Fruit fly (Drosophila melanogaster) whole organism, embryonic: Measurements from ENCODE around the gene Tmhs.

ENCODE experiments used
- Atf6 ChIP-seq: fragments of 200-800 bp; sonication (Bioruptor generic); IDR thresholded peaks from 2 replicates; pipeline ENCODE4 v1.3.6; 2022; ENCODE audit warnings: missing biosample characterization, missing genetic modification characterization
- Bdp1 ChIP-seq: fragments of 200-800 bp; sonication (Bioruptor generic); optimal IDR thresholded peaks from 3 replicates; lab custom pipeline; 2016; ENCODE audit warnings: missing biosample characterization, missing genetic modification characterization
- CG11456 ChIP-seq: fragments of 200-800 bp; sonication (Bioruptor generic); IDR thresholded peaks from 3 replicates; pipeline ENCODE4 v1.3.6; 2022; ENCODE audit warnings: missing biosample characterization, missing genetic modification characterization
- CG14441 ChIP-seq: fragments of 200-800 bp; sonication (Bioruptor generic); IDR thresholded peaks from 2 replicates; pipeline ENCODE4 v1.3.6; 2022; ENCODE audit warnings: missing biosample characterization, missing genetic modification characterization
- CG15601 ChIP-seq: fragments of 200-800 bp; sonication (Bioruptor generic); optimal IDR thresholded peaks from 3 replicates; lab custom pipeline; 2019; ENCODE audit warnings: missing biosample characterization, mild to moderate bottlenecking, missing genetic modification characterization, moderate library complexity
- CG1832 ChIP-seq: fragments of 200-800 bp; sonication (Bioruptor generic); optimal IDR thresholded peaks from 2 replicates; lab custom pipeline; 2017; ENCODE audit warnings: missing biosample characterization, mild to moderate bottlenecking, missing genetic modification characterization, inconsistent platforms
- CG3847 ChIP-seq: fragments of 200-800 bp; sonication (Bioruptor generic); IDR thresholded peaks from 2 replicates; pipeline ENCODE4 v1.3.6; 2022; ENCODE audit warnings: missing biosample characterization, missing genetic modification characterization
- CG4360 ChIP-seq: fragments of 200-800 bp; sonication (Bioruptor generic); IDR thresholded peaks from 2 replicates; pipeline ENCODE4 v1.3.6; 2022; ENCODE audit warnings: missing biosample characterization, missing genetic modification characterization
- CG4404 ChIP-seq: fragments of 200-800 bp; sonication (Bioruptor generic); IDR thresholded peaks from 2 replicates; pipeline ENCODE4 v1.3.6; 2022; ENCODE audit warnings: missing biosample characterization, missing genetic modification characterization
- CG6689 ChIP-seq: fragments of 200-800 bp; sonication (Bioruptor generic); IDR thresholded peaks from 2 replicates; pipeline ENCODE4 v1.3.6; 2022; ENCODE audit warnings: missing biosample characterization, missing genetic modification characterization
- CG7987 ChIP-seq: fragments of 200-800 bp; sonication (Bioruptor generic); optimal IDR thresholded peaks from 2 replicates; lab custom pipeline; 2018; ENCODE audit warnings: missing biosample characterization, mild to moderate bottlenecking, missing genetic modification characterization, moderate library complexity
- CG9215 ChIP-seq: fragments of 200-800 bp; sonication (Bioruptor generic); IDR thresholded peaks from 2 replicates; pipeline ENCODE4 v1.3.6; 2022; ENCODE audit warnings: missing biosample characterization, missing genetic modification characterization
- CG9932 ChIP-seq: fragments of 200-800 bp; sonication (Bioruptor generic); IDR thresholded peaks from 2 replicates; pipeline ENCODE4 v1.3.6; 2022; ENCODE audit warnings: missing biosample characterization, missing genetic modification characterization
- D ChIP-seq, 2 experiments: fragments of 200-800 bp in 1 of 2; fragments of >200 bp in 1 of 2; sonication (Bioruptor generic) in 1 of 2; optimal IDR thresholded peaks; 2 replicates in 1 of 2; 3 replicates in 1 of 2; lab custom pipeline; 2017; ENCODE audit warnings: mild to moderate bottlenecking in 1 of 2, missing biosample characterization in 1 of 2, missing genetic modification characterization in 1 of 2, missing genetic modification reagents in 1 of 2
- Dbx ChIP-seq: fragments of 200-800 bp; sonication (Bioruptor generic); IDR thresholded peaks from 3 replicates; pipeline ENCODE4 v1.3.6; 2022; ENCODE audit warnings: missing biosample characterization, missing genetic modification characterization
- Deaf1 ChIP-seq: fragments of 200-800 bp; optimal IDR thresholded peaks from 3 replicates; lab custom pipeline; 2019; ENCODE audit warnings: missing biosample characterization, mild to moderate bottlenecking, missing genetic modification characterization, moderate library complexity
- GATAe ChIP-seq: fragments of 200-800 bp; sonication (Bioruptor generic); conservative IDR thresholded peaks from 2 replicates; pipeline ENCODE4 v1.3.6; 2022; ENCODE audit warnings: missing biosample characterization, missing genetic modification characterization
- Gug ChIP-seq: fragments of 200-800 bp; sonication (Bioruptor generic); IDR thresholded peaks from 4 replicates; pipeline ENCODE4 v1.3.6; 2022; ENCODE audit warnings: missing biosample characterization, missing genetic modification characterization
- Hand ChIP-seq: fragments of 200-800 bp; sonication (Bioruptor generic); optimal IDR thresholded peaks from 2 replicates; lab custom pipeline; 2017; ENCODE audit warnings: mild to moderate bottlenecking, missing biosample characterization, missing genetic modification reagents, missing genetic modification characterization
- Kr ChIP-seq: fragments of 200-800 bp; sonication (Bioruptor generic); optimal IDR thresholded peaks from 2 replicates; lab custom pipeline; 2017; ENCODE audit warnings: missing biosample characterization, mild to moderate bottlenecking, missing genetic modification characterization
- Ptx1 ChIP-seq: fragments of 200-800 bp; sonication (Bioruptor generic); IDR thresholded peaks from 2 replicates; pipeline ENCODE4 v1.3.6; 2022; ENCODE audit warnings: missing biosample characterization, missing genetic modification characterization
- Xrp1 ChIP-seq: fragments of 200-800 bp; sonication (Bioruptor generic); IDR thresholded peaks from 2 replicates; pipeline ENCODE4 v1.3.6; 2022; ENCODE audit warnings: missing biosample characterization, missing genetic modification characterization
- ase ChIP-seq: fragments of 200-800 bp; sonication (Bioruptor generic); IDR thresholded peaks from 3 replicates; pipeline ENCODE4 v1.3.6; 2022; ENCODE audit warnings: missing biosample characterization, missing genetic modification characterization
- da ChIP-seq: fragments of 200-800 bp; sonication (Bioruptor generic); optimal IDR thresholded peaks from 2 replicates; lab custom pipeline; 2016; ENCODE audit warnings: missing biosample characterization, missing genetic modification characterization
- gsb-n ChIP-seq: fragments of 200-800 bp; sonication (Bioruptor generic); optimal IDR thresholded peaks from 3 replicates; lab custom pipeline; 2018; ENCODE audit warnings: missing biosample characterization, mild to moderate bottlenecking, missing genetic modification characterization
- ind ChIP-seq: fragments of 200-800 bp; sonication (Bioruptor generic); optimal IDR thresholded peaks from 3 replicates; lab custom pipeline; 2016; ENCODE audit warnings: missing biosample characterization, missing genetic modification characterization
- prd ChIP-seq, 3 experiments: fragments of >200 bp in 2 of 3; fragments of 200-800 bp in 1 of 3; sonication (Bioruptor generic) in 1 of 3; optimal IDR thresholded peaks in 2 of 3; IDR thresholded peaks in 1 of 3; 2 replicates in 2 of 3; 3 replicates in 1 of 3; pipeline versions ENCODE4 v1.3.6 to Lab custom; 2017 to 2022; ENCODE audit warnings: missing biosample characterization in 1 of 3, missing genetic modification characterization in 1 of 3
- pros ChIP-seq: fragments of 200-800 bp; sonication (Bioruptor generic); optimal IDR thresholded peaks from 3 replicates; lab custom pipeline; 2019; ENCODE audit warnings: missing biosample characterization, mild to moderate bottlenecking, missing genetic modification characterization, moderate library complexity
- sisA ChIP-seq: fragments of 200-800 bp; sonication (Bioruptor generic); IDR thresholded peaks from 2 replicates; pipeline ENCODE4 v1.3.6; 2022; ENCODE audit warnings: missing biosample characterization, missing genetic modification characterization
- slbo ChIP-seq: fragments of 200-800 bp; sonication (Bioruptor generic); IDR thresholded peaks from 2 replicates; pipeline ENCODE4 v1.3.6; 2022; ENCODE audit warnings: missing biosample characterization, missing genetic modification characterization
- sqz ChIP-seq: fragments of 200-800 bp; sonication (Bioruptor generic); optimal IDR thresholded peaks from 3 replicates; lab custom pipeline; 2018; ENCODE audit warnings: missing biosample characterization, mild to moderate bottlenecking, missing genetic modification characterization
- tgo ChIP-seq: fragments of 200-800 bp; sonication (Bioruptor generic); IDR thresholded peaks from 3 replicates; pipeline ENCODE4 v1.3.6; 2022; ENCODE audit warnings: missing biosample characterization, missing genetic modification characterization
- tll ChIP-seq, 2 experiments: fragments of 200-800 bp in 1 of 2; fragments of >200 bp in 1 of 2; sonication (Bioruptor generic) in 1 of 2; optimal IDR thresholded peaks; 2 replicates each; lab custom pipeline; 2017 to 2019; ENCODE audit warnings: missing biosample characterization in 2 of 2, missing genetic modification characterization in 2 of 2, mild to moderate bottlenecking in 1 of 2, moderate library complexity in 1 of 2
- tna ChIP-seq: fragments of 200-800 bp; sonication (Bioruptor generic); IDR thresholded peaks from 2 replicates; pipeline ENCODE4 v1.3.6; 2022; ENCODE audit warnings: missing biosample characterization, missing genetic modification characterization; ENCODE audit not compliant: partially characterized antibody
- yki ChIP-seq: fragments of >200 bp; optimal IDR thresholded peaks from 3 replicates; lab custom pipeline; 2018
- zf30C ChIP-seq: fragments of 200-800 bp; sonication (Bioruptor generic); optimal IDR thresholded peaks from 3 replicates; lab custom pipeline; 2018; ENCODE audit warnings: missing biosample characterization, mild to moderate bottlenecking, missing genetic modification characterization

Gene Tmhs

dm6 chr3L:1909000-1909399 lies 23.5 kb downstream of the Tmhs start:
- TF ChIP-seq CG3847 (GFP tag; lab: Robert Waterston, UW) (no peak), zf30C (GFP tag; lab: Kevin White, UChicago) (no peak), CG1832 (no peak), Bdp1 (GFP tag; lab: Kevin White, UChicago) (no peak), CG9215 (GFP tag; lab: Robert Waterston, UW) (no peak), Atf6 (GFP tag; lab: Robert Waterston, UW) (no peak), gsb-n (no peak)

- TF ChIP-seq sqz (no peak), Deaf1 (tag; lab: Kevin White, UChicago) (peak; percentile 71)
These were observed 24.6 kb downstream of the Tmhs start, which contains the start of gene dsb for dm6 chr3L:1910107-1910506. dsb (minus strand) TSS chr3L:1910197.

- TF ChIP-seq CG11456 (GFP tag; lab: Robert Waterston, UW): 0 out of 3 replicates have a peak, but pooled peaks have one; percentile 37
- TF ChIP-seq tgo: peak; percentile 40; the same call in 2 of the 3 replicates
- TF ChIP-seq CG15601 (tag; lab: Kevin White, UChicago): no peak
- TF ChIP-seq CG14441: peak; percentile 44; the same call in 1 of the 2 replicates
- TF ChIP-seq CG6689 (GFP tag; lab: Robert Waterston, UW): 0 out of 2 replicates have a peak, but pooled peaks have one; percentile 28
- TF ChIP-seq tna: no peak
- TF ChIP-seq yki: no peak
- no peak for TF ChIP-seq Hand
- 0 out of 2 replicates have a peak, but pooled peaks have one; percentile 47 for TF ChIP-seq Xrp1 (GFP tag; lab: Robert Waterston, UW)
- no peak for TF ChIP-seq CG7987 (GFP tag; lab: Kevin White, UChicago)
- TF ChIP-seq sisA: 0 out of 2 replicates have a peak, but pooled peaks have one; percentile 13
- TF ChIP-seq CG4404 (GFP tag; lab: Robert Waterston, UW): peak; percentile 65
- TF ChIP-seq CG9932 (GFP tag; lab: Robert Waterston, UW): 0 out of 2 replicates have a peak, but pooled peaks have one; percentile 7
- TF ChIP-seq Ptx1 (GFP tag; lab: Robert Waterston, UW): peak; percentile 43; the same call in 1 of the 2 replicates
- TF ChIP-seq GATAe: no peak
- no peak for TF ChIP-seq prd (optimal IDR thresholded peaks at IDR 0.05; lab: Kevin White, UChicago)
- peak; percentile 54; the same call in 1 of the 3 replicates for TF ChIP-seq prd (GFP tag; IDR thresholded peaks at IDR 0.05; lab: Robert Waterston, UW)
- 0 out of 4 replicates have a peak, but pooled peaks have one; percentile 13 for TF ChIP-seq Gug
- no peak for TF ChIP-seq da
- TF ChIP-seq slbo (GFP tag; lab: Robert Waterston, UW): peak; percentile 32; the same call in 1 of the 2 replicates
- peak; percentile 44; the same call in 2 of the 3 replicates for TF ChIP-seq Dbx (GFP tag; lab: Robert Waterston, UW)
- TF ChIP-seq D (optimal IDR thresholded peaks at IDR 0.05; lab: Kevin White, UChicago): no peak
- TF ChIP-seq D (GFP tag; optimal IDR thresholded peaks at IDR 0.05; lab: Kevin White, UChicago): no peak
- TF ChIP-seq ase (GFP tag; lab: Robert Waterston, UW): no peak
- TF ChIP-seq, all 482 proteins: peak for 13
These were observed 29.2 kb downstream of the Tmhs start for dm6 chr3L:1914668-1915067.

- TF ChIP-seq ind (GFP tag; lab: Kevin White, UChicago) (no peak), D (optimal IDR thresholded peaks at IDR 0.05; lab: Kevin White, UChicago) (peak; percentile 49), D (GFP tag; optimal IDR thresholded peaks at IDR 0.05; lab: Kevin White, UChicago) (no peak), CG4360 (GFP tag; lab: Robert Waterston, UW) (peak; percentile 44; the same call in 1 of the 2 replicates), pros (GFP tag; lab: Kevin White, UChicago) (peak; percentile 50), Kr (GFP tag; lab: Kevin White, UChicago) (peak; percentile 25), tll (GFP tag; optimal IDR thresholded peaks at IDR 0.05; lab: Kevin White, UChicago) (peak in 1 of 2 experiments; percentile 55)
These were observed 31.2 kb downstream of the Tmhs start for dm6 chr3L:1916617-1917016.
